Worm (Caenorhabditis elegans) whole organism, L3 larva: ENCODE results near the gene nlp-1.

ENCODE experiments used
- R02D3.7 ChIP-seq: fragments of 150-350 bp; optimal IDR thresholded peaks from 2 replicates; lab custom pipeline; 2014; ENCODE audit warnings: missing biosample characterization, missing genetic modification characterization
- aly-2 ChIP-seq: fragments of 150-350 bp; optimal IDR thresholded peaks from 2 replicates; lab custom pipeline; 2014; ENCODE audit warnings: missing biosample characterization, missing genetic modification characterization
- ama-1 ChIP-seq: fragments of 150-350 bp; optimal IDR thresholded peaks from 2 replicates; lab custom pipeline; 2018
- ceh-16 ChIP-seq: sonication (generic microtip); optimal IDR thresholded peaks from 2 replicates; lab custom pipeline; 2017; ENCODE audit warnings: missing biosample characterization, missing genetic modification characterization
- ceh-28 ChIP-seq: fragments of 150-350 bp; optimal IDR thresholded peaks from 2 replicates; lab custom pipeline; 2014; ENCODE audit warnings: missing biosample characterization, missing genetic modification reagents, missing genetic modification characterization
- ceh-82 ChIP-seq: fragments of 150-350 bp; optimal IDR thresholded peaks from 2 replicates; lab custom pipeline; 2014; ENCODE audit warnings: missing biosample characterization, missing genetic modification characterization
- ceh-9 ChIP-seq: sonication (generic microtip); optimal IDR thresholded peaks from 2 replicates; lab custom pipeline; 2018; ENCODE audit warnings: missing biosample characterization, missing genetic modification characterization
- daf-12 ChIP-seq: fragments of 150-350 bp; optimal IDR thresholded peaks from 2 replicates; lab custom pipeline; 2014; ENCODE audit warnings: missing biosample characterization, missing genetic modification reagents, missing genetic modification characterization
- egl-27 ChIP-seq: sonication (generic microtip); optimal IDR thresholded peaks from 4 replicates; lab custom pipeline; 2017; ENCODE audit warnings: missing biosample characterization, missing genetic modification reagents, missing genetic modification characterization
- egl-5 ChIP-seq: fragments of 150-350 bp; optimal IDR thresholded peaks from 2 replicates; lab custom pipeline; 2017; ENCODE audit warnings: missing biosample characterization, missing genetic modification reagents, missing genetic modification characterization, inconsistent platforms
- elt-1 ChIP-seq: fragments of 150-350 bp; optimal IDR thresholded peaks from 2 replicates; lab custom pipeline; 2014; ENCODE audit warnings: missing biosample characterization, missing genetic modification characterization
- elt-3 ChIP-seq, 3 experiments: fragments of 150-350 bp in 1 of 3; sonication (generic microtip) in 2 of 3; optimal IDR thresholded peaks; 2 replicates in 2 of 3; 4 replicates in 1 of 3; lab custom pipeline; 2014 to 2017; ENCODE audit warnings: missing biosample characterization in 3 of 3, missing genetic modification characterization in 3 of 3
- fkh-10 ChIP-seq: sonication (generic microtip); optimal IDR thresholded peaks from 2 replicates; lab custom pipeline; 2017; ENCODE audit warnings: missing biosample characterization, missing genetic modification reagents, missing genetic modification characterization
- fkh-2 ChIP-seq: fragments of 150-350 bp; optimal IDR thresholded peaks from 2 replicates; lab custom pipeline; 2014; ENCODE audit warnings: missing biosample characterization, missing genetic modification reagents, missing genetic modification characterization
- hmg-11 ChIP-seq: sonication (generic microtip); optimal IDR thresholded peaks from 2 replicates; lab custom pipeline; 2016; ENCODE audit warnings: missing genetic modification characterization, missing compliant biosample characterization
- lin-15B ChIP-seq: fragments of 150-350 bp; optimal IDR thresholded peaks from 2 replicates; lab custom pipeline; 2014; ENCODE audit warnings: missing biosample characterization, missing genetic modification characterization
- lin-39 ChIP-seq: fragments of 150-350 bp; optimal IDR thresholded peaks from 2 replicates; lab custom pipeline; 2018; ENCODE audit warnings: missing biosample characterization, missing genetic modification reagents, missing genetic modification characterization
- lsy-12 ChIP-seq: sonication (generic microtip); optimal IDR thresholded peaks from 2 replicates; lab custom pipeline; 2016; ENCODE audit warnings: mild to moderate bottlenecking, missing genetic modification characterization, missing compliant biosample characterization
- mdl-1 ChIP-seq: fragments of 150-350 bp; optimal IDR thresholded peaks from 2 replicates; lab custom pipeline; 2014; ENCODE audit warnings: missing biosample characterization, missing genetic modification characterization
- nfya-1 ChIP-seq: sonication (generic microtip); optimal IDR thresholded peaks from 2 replicates; lab custom pipeline; 2017; ENCODE audit warnings: missing genetic modification characterization, mild to moderate bottlenecking, missing compliant biosample characterization, antibody characterized with exemption, moderate library complexity; ENCODE audit not compliant: insufficient read depth
- nhr-11 ChIP-seq: fragments of 150-350 bp; optimal IDR thresholded peaks from 2 replicates; lab custom pipeline; 2014; ENCODE audit warnings: missing biosample characterization, missing genetic modification characterization
- nhr-12 ChIP-seq: fragments of 150-350 bp; optimal IDR thresholded peaks from 2 replicates; lab custom pipeline; 2014; ENCODE audit warnings: missing biosample characterization, missing genetic modification characterization
- nhr-23 ChIP-seq: fragments of 150-350 bp; optimal IDR thresholded peaks from 2 replicates; lab custom pipeline; 2014; ENCODE audit warnings: missing biosample characterization, missing genetic modification reagents, missing genetic modification characterization
- nhr-237 ChIP-seq: fragments of 150-350 bp; optimal IDR thresholded peaks from 2 replicates; lab custom pipeline; 2014; ENCODE audit warnings: missing biosample characterization, missing genetic modification characterization
- nhr-25 ChIP-seq: sonication (generic microtip); optimal IDR thresholded peaks from 2 replicates; lab custom pipeline; 2017; ENCODE audit warnings: missing biosample characterization, missing genetic modification characterization
- nhr-28 ChIP-seq: fragments of 150-350 bp; optimal IDR thresholded peaks from 2 replicates; lab custom pipeline; 2014; ENCODE audit warnings: missing biosample characterization, missing genetic modification characterization
- nhr-67 ChIP-seq: fragments of 150-350 bp; optimal IDR thresholded peaks from 2 replicates; lab custom pipeline; 2014; ENCODE audit warnings: missing biosample characterization, missing genetic modification characterization
- nhr-76 ChIP-seq: fragments of 150-350 bp; sonication (generic microtip); optimal IDR thresholded peaks from 5 replicates; lab custom pipeline; 2014; ENCODE audit warnings: missing biosample characterization, missing genetic modification characterization
- nhr-77 ChIP-seq: fragments of 150-350 bp; optimal IDR thresholded peaks from 2 replicates; lab custom pipeline; 2014; ENCODE audit warnings: missing biosample characterization, missing genetic modification characterization
- pqm-1 ChIP-seq: fragments of 150-350 bp; optimal IDR thresholded peaks from 2 replicates; lab custom pipeline; 2017; ENCODE audit warnings: missing biosample characterization, missing genetic modification characterization, inconsistent platforms
- sea-2 ChIP-seq: fragments of 150-350 bp; sonication (generic microtip); optimal IDR thresholded peaks from 4 replicates; lab custom pipeline; 2014; ENCODE audit warnings: missing biosample characterization, missing genetic modification reagents, missing genetic modification characterization
- skn-1 ChIP-seq: fragments of 150-350 bp; optimal IDR thresholded peaks from 2 replicates; lab custom pipeline; 2014; ENCODE audit warnings: missing biosample characterization, missing genetic modification characterization
- snpc-4 ChIP-seq: fragments of 150-350 bp; optimal IDR thresholded peaks from 2 replicates; lab custom pipeline; 2014; ENCODE audit warnings: missing biosample characterization, missing genetic modification characterization
- unc-39 ChIP-seq: sonication (generic microtip); optimal IDR thresholded peaks from 4 replicates; lab custom pipeline; 2017; ENCODE audit warnings: missing biosample characterization, missing genetic modification characterization
- zag-1 ChIP-seq: fragments of 150-350 bp; optimal IDR thresholded peaks from 2 replicates; lab custom pipeline; 2014; ENCODE audit warnings: missing biosample characterization, missing genetic modification characterization
- ztf-11 ChIP-seq: fragments of 150-350 bp; optimal IDR thresholded peaks from 2 replicates; lab custom pipeline; 2014; ENCODE audit warnings: missing biosample characterization, missing genetic modification characterization
- ztf-4 ChIP-seq: fragments of 150-350 bp; optimal IDR thresholded peaks from 2 replicates; lab custom pipeline; 2014; ENCODE audit warnings: missing biosample characterization, missing genetic modification characterization

The nlp-1 gene

DNA sequence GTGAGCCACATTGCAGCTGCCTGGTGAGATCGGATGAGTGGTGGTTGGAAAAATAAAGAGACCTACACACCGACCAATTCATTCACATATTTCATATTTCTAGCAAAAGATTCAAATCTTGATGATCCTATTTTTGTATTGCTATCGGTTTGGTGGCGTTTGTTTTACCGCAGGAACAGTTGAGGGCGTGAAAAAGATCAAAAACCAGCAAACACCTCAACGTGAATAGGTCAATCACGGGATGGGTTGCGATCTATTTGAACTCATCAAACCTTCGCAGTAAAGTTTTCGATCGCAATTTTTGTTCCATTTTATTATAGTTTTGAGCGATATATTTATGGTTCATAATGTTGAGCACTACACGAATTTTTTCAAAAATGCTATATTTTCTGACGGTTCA, 25.5 kb upstream of the nlp-1 start:
- TF ChIP-seq nhr-23 (tag; lab: Kevin White, UChicago) (no peak), lsy-12 (no peak), mdl-1 (tag; lab: Kevin White, UChicago) (no peak)

DNA sequence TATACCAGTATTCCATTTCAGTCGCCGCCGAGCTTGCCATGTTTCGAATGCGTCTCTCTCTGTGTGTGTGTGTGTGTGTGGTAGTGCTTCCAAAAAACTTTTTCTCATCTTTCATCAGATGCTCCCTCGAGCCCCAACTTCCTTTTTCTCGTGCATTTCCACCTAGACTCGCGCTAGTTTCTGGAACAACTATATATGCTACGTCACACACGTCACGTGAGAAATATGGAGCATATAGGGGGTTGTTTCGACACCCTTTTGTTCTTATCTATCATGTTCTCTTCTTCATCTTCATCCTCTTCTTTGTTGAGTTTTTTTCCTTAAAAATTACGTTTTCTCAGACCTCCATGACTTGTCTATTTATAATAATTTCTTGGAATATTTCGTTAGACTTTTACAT, 22.1 kb upstream of the nlp-1 start:
- TF ChIP-seq nhr-76 (tag; lab: Kevin White, UChicago) (no peak), ceh-82 (tag; lab: Kevin White, UChicago) (no peak), lin-39 (tag; lab: Kevin White, UChicago) (peak; percentile 54), nhr-77 (no peak), skn-1 (tag; lab: Kevin White, UChicago) (no peak), nhr-237 (tag; lab: Kevin White, UChicago) (no peak), lsy-12 (no peak)

DNA sequence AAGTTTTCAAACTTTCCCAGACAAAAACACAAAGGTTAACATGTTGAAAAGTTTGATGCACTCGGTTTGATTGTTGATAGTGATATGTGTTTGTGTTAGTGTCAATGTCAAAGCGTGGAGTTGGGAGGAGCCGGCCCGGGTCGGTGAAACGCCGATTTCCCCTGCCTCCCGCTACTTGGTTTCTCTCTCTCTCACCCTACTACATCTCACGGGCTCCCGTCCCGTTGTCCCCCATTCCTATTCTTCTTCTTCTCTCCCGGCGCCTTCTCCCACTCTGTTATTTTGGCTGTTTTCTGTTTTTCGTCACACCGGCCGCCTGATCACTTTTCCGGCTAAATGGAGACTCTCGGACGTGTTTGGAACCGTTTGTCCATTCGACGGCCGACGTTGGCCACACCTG, 21.1 kb upstream of the nlp-1 start:
- TF ChIP-seq daf-12 (tag; lab: Kevin White, UChicago) (no peak), ceh-82 (tag; lab: Kevin White, UChicago) (no peak), fkh-2 (tag; lab: Kevin White, UChicago) (no peak), sea-2 (GFP tag; lab: Kevin White, UChicago) (no peak), elt-3 (tag; optimal IDR thresholded peaks at IDR 0.05; lab: Kevin White, UChicago) (no peak), ama-1 (lab: Kevin White, UChicago) (no peak), zag-1 (tag; lab: Kevin White, UChicago) (no peak), ztf-11 (no peak), nhr-237 (tag; lab: Kevin White, UChicago) (no peak), pqm-1 (tag; lab: Kevin White, UChicago) (no peak), egl-5 (tag; lab: Kevin White, UChicago) (no peak), ztf-4 (tag; lab: Kevin White, UChicago) (no peak), ceh-16 (no peak), elt-1 (no peak)

DNA sequence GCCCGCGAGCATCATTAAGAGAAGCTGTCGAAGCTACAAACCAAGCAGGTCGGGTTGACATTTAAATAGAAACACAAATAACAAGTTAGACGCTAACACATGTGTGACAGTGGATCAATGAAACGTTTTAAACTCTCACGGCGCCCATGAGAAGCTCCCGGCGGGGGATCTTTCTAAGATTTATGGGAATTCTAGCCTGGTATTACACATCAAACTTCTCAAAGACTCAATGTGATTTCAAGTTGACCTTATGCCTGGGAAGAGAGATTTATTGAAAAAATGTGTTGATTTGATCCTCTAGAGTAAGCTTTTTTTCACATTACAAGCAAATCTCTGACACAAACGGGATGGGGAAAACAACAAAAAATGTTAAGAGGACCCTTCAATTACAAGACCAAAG, 17.6 kb upstream of the nlp-1 start:
- TF ChIP-seq fkh-10 (GFP tag; lab: Kevin White, UChicago) = no peak
- TF ChIP-seq nhr-23 (tag; lab: Kevin White, UChicago) = no peak
- TF ChIP-seq egl-27 (tag; lab: Kevin White, UChicago) = no peak
- no peak for TF ChIP-seq elt-1
- no peak for TF ChIP-seq skn-1 (tag; lab: Kevin White, UChicago)
- no peak for TF ChIP-seq hmg-11 (tag; lab: Kevin White, UChicago)
- TF ChIP-seq ceh-82 (tag; lab: Kevin White, UChicago) = no peak
- no peak for TF ChIP-seq ceh-28
- TF ChIP-seq nhr-67 (tag; lab: Kevin White, UChicago) = no peak
- no peak for TF ChIP-seq ceh-9

DNA sequence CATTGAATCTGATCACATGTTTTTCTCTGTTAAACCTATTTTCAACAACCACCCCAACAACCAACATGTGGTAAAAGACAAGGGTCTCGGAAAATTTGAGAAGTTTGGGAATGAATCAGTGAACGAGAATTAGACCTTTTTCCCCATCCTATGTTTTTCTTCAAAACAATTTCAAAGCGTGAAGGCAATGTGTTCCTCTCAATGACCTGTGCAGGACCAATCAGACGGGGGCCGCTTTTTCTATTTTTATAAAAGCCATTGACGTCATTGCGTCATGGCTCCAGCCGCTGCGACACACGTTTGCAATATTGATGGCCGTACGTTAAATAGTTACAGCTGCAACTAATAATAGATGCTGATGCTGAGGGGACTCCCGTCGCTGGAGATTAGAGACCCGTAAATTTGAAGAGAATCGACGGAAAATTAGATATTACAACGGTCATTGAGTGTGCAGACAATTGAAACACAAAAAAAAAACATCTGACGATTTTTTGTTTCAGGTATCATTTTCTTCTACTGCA, 15.7 kb upstream of the nlp-1 start:
- TF ChIP-seq unc-39 (tag; lab: Kevin White, UChicago) (no peak), elt-3 (tag; optimal IDR thresholded peaks at IDR 0.05; lab: Kevin White, UChicago) (no peak), nhr-12 (tag; lab: Kevin White, UChicago) (no peak), lsy-12 (no peak), nhr-28 (tag; lab: Kevin White, UChicago) (no peak), nfya-1 (tag; lab: Kevin White, UChicago) (peak; percentile 26), elt-1 (no peak), lin-15B (tag; lab: Kevin White, UChicago) (no peak), ceh-9 (no peak), R02D3.7 (tag; lab: Kevin White, UChicago) (no peak), egl-5 (tag; lab: Kevin White, UChicago) (peak; percentile 38), zag-1 (tag; lab: Kevin White, UChicago) (no peak), nhr-237 (tag; lab: Kevin White, UChicago) (no peak), pqm-1 (tag; lab: Kevin White, UChicago) (no peak), nhr-11 (tag; lab: Kevin White, UChicago) (no peak), ztf-4 (tag; lab: Kevin White, UChicago) (no peak), nhr-67 (tag; lab: Kevin White, UChicago) (no peak), nhr-76 (tag; lab: Kevin White, UChicago) (no peak), snpc-4 (tag; lab: Kevin White, UChicago) (no peak), lin-39 (tag; lab: Kevin White, UChicago) (peak; percentile 52), ceh-16 (no peak), skn-1 (tag; lab: Kevin White, UChicago) (no peak), aly-2 (no peak), ceh-82 (tag; lab: Kevin White, UChicago) (no peak), hmg-11 (tag; lab: Kevin White, UChicago) (no peak), nhr-25 (tag; lab: Kevin White, UChicago) (no peak)
- TF ChIP-seq, all 47 proteins: peak for 3
